Worm (Caenorhabditis elegans) whole organism, young adult: ENCODE results near the gene R02F11.12.

ENCODE experiments used
- C06A6.2 ChIP-seq: fragments of 200-800 bp; sonication (Bioruptor generic); conservative IDR thresholded peaks from 2 replicates; pipeline ENCODE4 v1.3.6; 2022; ENCODE audit warnings: missing genetic modification characterization, missing compliant biosample characterization
- F39B2.1 ChIP-seq: fragments of 200-800 bp; sonication (Bioruptor generic); IDR thresholded peaks from 2 replicates; pipeline ENCODE4 v1.3.6; 2022; ENCODE audit warnings: missing genetic modification reagents, missing genetic modification characterization, missing compliant biosample characterization
- Y67H2A.10 ChIP-seq: fragments of 200-800 bp; sonication (Bioruptor generic); conservative IDR thresholded peaks from 2 replicates; pipeline ENCODE4 v1.3.6; 2022; ENCODE audit warnings: missing genetic modification reagents, missing genetic modification characterization, missing compliant biosample characterization
- ama-1 ChIP-seq, 3 experiments: fragments of 150-350 bp in 1 of 3; sonication (generic microtip) in 2 of 3; optimal IDR thresholded peaks; 2 replicates each; lab custom pipeline; 2014 to 2018; ENCODE audit warnings: missing biosample characterization in 2 of 3, missing genetic modification characterization in 2 of 3, missing genetic modification reagents in 2 of 3
- let-607 ChIP-seq, 2 experiments: fragments of 200-800 bp in 1 of 2; sonication (Bioruptor generic) in 1 of 2; sonication (generic microtip) in 1 of 2; optimal IDR thresholded peaks; 2 replicates each; lab custom pipeline; 2016 to 2018; ENCODE audit warnings: mild to moderate bottlenecking in 2 of 2, missing compliant biosample characterization in 2 of 2, missing genetic modification characterization in 2 of 2, moderate library complexity in 2 of 2, missing genotype in 1 of 2
- lin-35 ChIP-seq, 3 experiments: fragments of 150-350 bp in 2 of 3; sonication (generic microtip) in 1 of 3; optimal IDR thresholded peaks; 2 replicates each; lab custom pipeline; 2014 to 2018; ENCODE audit warnings: missing biosample characterization in 3 of 3, missing genetic modification characterization in 3 of 3, missing genetic modification reagents in 3 of 3
- lin-40 ChIP-seq: sonication (generic microtip); optimal IDR thresholded peaks from 2 replicates; lab custom pipeline; 2016; ENCODE audit warnings: missing genetic modification characterization, mild to moderate bottlenecking, missing compliant biosample characterization, missing genotype, missing genetic modification reagents
- lsy-27 ChIP-seq: sonication (generic microtip); optimal IDR thresholded peaks from 2 replicates; lab custom pipeline; 2017; ENCODE audit warnings: missing genetic modification characterization, mild to moderate bottlenecking, missing compliant biosample characterization, antibody characterized with exemption, missing genotype, borderline replicate concordance; ENCODE audit not compliant: insufficient read depth
- nhr-27 ChIP-seq: fragments of 200-800 bp; sonication (Bioruptor generic); optimal IDR thresholded peaks from 2 replicates; lab custom pipeline; 2018; ENCODE audit warnings: mild to moderate bottlenecking, missing genetic modification characterization, moderate library complexity, missing compliant biosample characterization
- pha-4 ChIP-seq: fragments of 150-350 bp; sonication (generic microtip); optimal IDR thresholded peaks from 2 replicates; lab custom pipeline; 2014; ENCODE audit warnings: missing biosample characterization, missing genetic modification reagents, missing genetic modification characterization
- rec-8 ChIP-seq, 2 experiments: sonication (generic microtip); optimal IDR thresholded peaks; 2 replicates each; lab custom pipeline; 2016; ENCODE audit warnings: mild to moderate bottlenecking in 2 of 2, missing genetic modification characterization in 2 of 2, missing genetic modification reagents in 2 of 2, missing genotype in 2 of 2, missing biosample characterization in 1 of 2, missing compliant biosample characterization in 1 of 2, moderate library complexity in 1 of 2
- sea-2 ChIP-seq: fragments of 200-800 bp; sonication (Bioruptor generic); IDR thresholded peaks from 2 replicates; pipeline ENCODE4 v1.3.6; 2022; ENCODE audit warnings: missing genetic modification characterization, missing compliant biosample characterization
- snpc-4 ChIP-seq, 5 experiments: fragments of 150-350 bp in 1 of 5; sonication (generic microtip) in 4 of 5; optimal IDR thresholded peaks; 2 replicates each; lab custom pipeline; 2014 to 2018; ENCODE audit warnings: missing genetic modification characterization in 5 of 5, missing biosample characterization in 3 of 5, antibody characterized with exemption in 2 of 5, mild to moderate bottlenecking in 2 of 5, missing compliant biosample characterization in 2 of 5, missing genotype in 2 of 5, moderate library complexity in 2 of 5, missing genetic modification reagents in 1 of 5
- unc-130 ChIP-seq: sonication (generic microtip); optimal IDR thresholded peaks from 2 replicates; lab custom pipeline; 2016; ENCODE audit warnings: missing genetic modification reagents, missing genetic modification characterization, missing compliant biosample characterization

ce11 chrV:4766501-4766900 is 24.0 kb upstream of the R02F11.12 start, which contains the start of gene C18G1.8:
- no peak for TF ChIP-seq sea-2
- no peak for TF ChIP-seq lin-40
- TF ChIP-seq lsy-27 (tag; lab: Kevin White, UChicago), result no peak
- TF ChIP-seq snpc-4 (GFP tag; optimal IDR thresholded peaks at IDR 0.05; lab: Kevin White, UChicago), result no peak
- no peak for TF ChIP-seq snpc-4 (tag; optimal IDR thresholded peaks at IDR 0.05; lab: Kevin White, UChicago)
- TF ChIP-seq ama-1 (optimal IDR thresholded peaks at IDR 0.05; lab: Kevin White, UChicago), result no peak
- no peak for TF ChIP-seq ama-1 (GFP tag; optimal IDR thresholded peaks at IDR 0.05; lab: Kevin White, UChicago)
- TF ChIP-seq lin-35 (GFP tag; optimal IDR thresholded peaks at IDR 0.05; lab: Kevin White, UChicago), result no peak
- TF ChIP-seq Y67H2A.10, result no peak
- TF ChIP-seq nhr-27 (tag; lab: Kevin White, UChicago), result no peak
- TF ChIP-seq pha-4 (tag; lab: Kevin White, UChicago), result no peak
- TF ChIP-seq let-607 (tag; optimal IDR thresholded peaks at IDR 0.05; lab: Kevin White, UChicago), result no peak
- no peak for TF ChIP-seq C06A6.2 (GFP tag; lab: Robert Waterston, UW)
- no peak for TF ChIP-seq F39B2.1
- TF ChIP-seq unc-130 (GFP tag; lab: Kevin White, UChicago), result no peak
- no peak for TF ChIP-seq rec-8 (tag; optimal IDR thresholded peaks at IDR 0.05; lab: Kevin White, UChicago)
